Worm (Caenorhabditis elegans) whole organism, L2 larva: ENCODE results near the gene T08A9.13.

Experiments used
- C34F6.9 ChIP-seq: fragments of 150-350 bp; optimal IDR thresholded peaks from 2 replicates; lab custom pipeline; 2014; ENCODE audit warnings: missing biosample characterization, missing genetic modification characterization
- F13H6.1 ChIP-seq: sonication (generic microtip); optimal IDR thresholded peaks from 2 replicates; lab custom pipeline; 2016; ENCODE audit warnings: missing genetic modification characterization, missing compliant biosample characterization
- R02D3.7 ChIP-seq: fragments of 150-350 bp; optimal IDR thresholded peaks from 2 replicates; lab custom pipeline; 2014; ENCODE audit warnings: missing biosample characterization, missing genetic modification characterization
- Y55F3AM.14 ChIP-seq: fragments of 200-800 bp; sonication (Bioruptor generic); optimal IDR thresholded peaks from 2 replicates; lab custom pipeline; 2018; ENCODE audit warnings: mild to moderate bottlenecking, missing genetic modification characterization, missing compliant biosample characterization
- ZK546.5 ChIP-seq: sonication (generic microtip); optimal IDR thresholded peaks from 2 replicates; lab custom pipeline; 2017; ENCODE audit warnings: missing biosample characterization, missing genetic modification characterization
- alr-1 ChIP-seq: fragments of 150-350 bp; optimal IDR thresholded peaks from 2 replicates; lab custom pipeline; 2014; ENCODE audit warnings: missing biosample characterization, missing genetic modification characterization
- aly-2 ChIP-seq: fragments of 150-350 bp; optimal IDR thresholded peaks from 2 replicates; lab custom pipeline; 2014; ENCODE audit warnings: missing biosample characterization, missing genetic modification characterization
- ama-1 ChIP-seq: fragments of 150-350 bp; optimal IDR thresholded peaks from 2 replicates; lab custom pipeline; 2018; ENCODE audit warnings: inconsistent platforms
- blmp-1 ChIP-seq: sonication (generic microtip); optimal IDR thresholded peaks from 2 replicates; lab custom pipeline; 2017; ENCODE audit warnings: missing genetic modification characterization, mild to moderate bottlenecking, missing compliant biosample characterization, antibody characterized with exemption, moderate library complexity; ENCODE audit not compliant: insufficient read depth
- ceh-16 ChIP-seq: fragments of 150-350 bp; optimal IDR thresholded peaks from 2 replicates; lab custom pipeline; 2014; ENCODE audit warnings: missing biosample characterization, missing genetic modification characterization
- ceh-82 ChIP-seq: fragments of 150-350 bp; optimal IDR thresholded peaks from 2 replicates; lab custom pipeline; 2014; ENCODE audit warnings: missing biosample characterization, missing genetic modification characterization
- crh-2 ChIP-seq: sonication (generic microtip); optimal IDR thresholded peaks from 2 replicates; lab custom pipeline; 2017; ENCODE audit warnings: missing biosample characterization, missing genetic modification characterization
- dmd-4 ChIP-seq: sonication (generic microtip); optimal IDR thresholded peaks from 2 replicates; lab custom pipeline; 2017; ENCODE audit warnings: missing biosample characterization, missing genetic modification characterization
- egl-27 ChIP-seq: sonication (generic microtip); optimal IDR thresholded peaks from 3 replicates; lab custom pipeline; 2017; ENCODE audit warnings: missing biosample characterization, missing genetic modification reagents, missing genetic modification characterization
- elt-1 ChIP-seq: fragments of 150-350 bp; optimal IDR thresholded peaks from 2 replicates; lab custom pipeline; 2014; ENCODE audit warnings: missing biosample characterization, missing genetic modification characterization
- elt-3 ChIP-seq: sonication (generic microtip); optimal IDR thresholded peaks from 2 replicates; lab custom pipeline; 2017; ENCODE audit warnings: missing biosample characterization, missing genetic modification characterization
- fos-1 ChIP-seq: fragments of 150-350 bp; optimal IDR thresholded peaks from 2 replicates; lab custom pipeline; 2014; ENCODE audit warnings: missing biosample characterization, missing genetic modification characterization
- gmeb-1 ChIP-seq: fragments of 150-350 bp; optimal IDR thresholded peaks from 2 replicates; lab custom pipeline; 2014; ENCODE audit warnings: missing biosample characterization, missing genetic modification characterization
- lin-11 ChIP-seq: fragments of 150-350 bp; sonication (generic microtip); optimal IDR thresholded peaks from 2 replicates; lab custom pipeline; 2014; ENCODE audit warnings: missing biosample characterization, missing genetic modification characterization, inconsistent platforms, mixed read lengths
- lin-13 ChIP-seq: fragments of 150-350 bp; optimal IDR thresholded peaks from 2 replicates; lab custom pipeline; 2014; ENCODE audit warnings: missing biosample characterization, missing genetic modification reagents, missing genetic modification characterization
- lin-39 ChIP-seq: fragments of 150-350 bp; optimal IDR thresholded peaks from 2 replicates; lab custom pipeline; 2014; ENCODE audit warnings: missing biosample characterization, missing genetic modification reagents, missing genetic modification characterization
- lsy-2 ChIP-seq, 2 experiments: fragments of 150-350 bp in 1 of 2; sonication (generic microtip) in 1 of 2; optimal IDR thresholded peaks; 2 replicates each; lab custom pipeline; 2014 to 2017; ENCODE audit warnings: missing biosample characterization in 2 of 2, missing genetic modification characterization in 2 of 2
- mab-5 ChIP-seq: fragments of 150-350 bp; optimal IDR thresholded peaks from 2 replicates; lab custom pipeline; 2014; ENCODE audit warnings: missing biosample characterization, missing genetic modification characterization
- mbf-1 ChIP-seq: sonication (generic microtip); optimal IDR thresholded peaks from 2 replicates; lab custom pipeline; 2017; ENCODE audit warnings: missing biosample characterization, missing genetic modification characterization
- mdl-1 ChIP-seq, 2 experiments: fragments of 150-350 bp in 1 of 2; sonication (generic microtip) in 1 of 2; optimal IDR thresholded peaks; 2 replicates each; lab custom pipeline; 2017; ENCODE audit warnings: missing biosample characterization in 2 of 2, missing genetic modification characterization in 2 of 2
- nhr-10 ChIP-seq: sonication (generic microtip); optimal IDR thresholded peaks from 2 replicates; lab custom pipeline; 2017; ENCODE audit warnings: missing biosample characterization, missing genetic modification characterization
- nhr-11 ChIP-seq: fragments of 150-350 bp; optimal IDR thresholded peaks from 2 replicates; lab custom pipeline; 2014; ENCODE audit warnings: missing biosample characterization, missing genetic modification characterization
- nhr-12 ChIP-seq: fragments of 150-350 bp; optimal IDR thresholded peaks from 2 replicates; lab custom pipeline; 2014; ENCODE audit warnings: missing biosample characterization, missing genetic modification characterization
- nhr-129 ChIP-seq: fragments of 150-350 bp; optimal IDR thresholded peaks from 2 replicates; lab custom pipeline; 2014; ENCODE audit warnings: missing biosample characterization, missing genetic modification characterization
- nhr-21 ChIP-seq: fragments of 150-350 bp; optimal IDR thresholded peaks from 2 replicates; lab custom pipeline; 2014; ENCODE audit warnings: missing biosample characterization, missing genetic modification characterization
- nhr-23 ChIP-seq: fragments of 150-350 bp; optimal IDR thresholded peaks from 2 replicates; lab custom pipeline; 2014; ENCODE audit warnings: missing biosample characterization, missing genetic modification reagents, missing genetic modification characterization
- nhr-237 ChIP-seq: fragments of 150-350 bp; optimal IDR thresholded peaks from 2 replicates; lab custom pipeline; 2014; ENCODE audit warnings: missing biosample characterization, missing genetic modification characterization
- nhr-25 ChIP-seq: fragments of 150-350 bp; sonication (generic microtip); optimal IDR thresholded peaks from 3 replicates; lab custom pipeline; 2014; ENCODE audit warnings: missing biosample characterization, missing genetic modification characterization
- nhr-6 ChIP-seq: fragments of 150-350 bp; optimal IDR thresholded peaks from 2 replicates; lab custom pipeline; 2014; ENCODE audit warnings: missing biosample characterization, missing genetic modification characterization
- nhr-77 ChIP-seq: fragments of 150-350 bp; optimal IDR thresholded peaks from 2 replicates; lab custom pipeline; 2014; ENCODE audit warnings: missing biosample characterization, missing genetic modification characterization
- peb-1 ChIP-seq: fragments of 150-350 bp; optimal IDR thresholded peaks from 2 replicates; lab custom pipeline; 2014; ENCODE audit warnings: missing biosample characterization, missing genetic modification characterization
- sem-4 ChIP-seq: fragments of 150-350 bp; optimal IDR thresholded peaks from 2 replicates; lab custom pipeline; 2014; ENCODE audit warnings: missing biosample characterization, missing genetic modification reagents, missing genetic modification characterization
- skn-1 ChIP-seq: sonication (generic microtip); optimal IDR thresholded peaks from 2 replicates; lab custom pipeline; 2017; ENCODE audit warnings: missing biosample characterization, missing genetic modification characterization
- sma-3 ChIP-seq: sonication (generic microtip); optimal IDR thresholded peaks from 2 replicates; lab custom pipeline; 2016; ENCODE audit warnings: missing genetic modification reagents, missing genetic modification characterization, missing compliant biosample characterization
- sma-9 ChIP-seq, 2 experiments: fragments of 150-350 bp in 1 of 2; sonication (generic microtip) in 1 of 2; optimal IDR thresholded peaks; 2 replicates each; lab custom pipeline; 2014 to 2016; ENCODE audit warnings: missing genetic modification characterization in 2 of 2, mild to moderate bottlenecking in 1 of 2, missing biosample characterization in 1 of 2, missing compliant biosample characterization in 1 of 2, missing genetic modification reagents in 1 of 2, moderate library complexity in 1 of 2
- snpc-4 ChIP-seq: fragments of 150-350 bp; optimal IDR thresholded peaks from 2 replicates; lab custom pipeline; 2014; ENCODE audit warnings: missing biosample characterization, missing genetic modification characterization
- unc-39 ChIP-seq: fragments of 150-350 bp; optimal IDR thresholded peaks from 2 replicates; lab custom pipeline; 2014; ENCODE audit warnings: missing biosample characterization, missing genetic modification characterization
- unc-55 ChIP-seq: fragments of 150-350 bp; sonication (generic microtip); optimal IDR thresholded peaks from 3 replicates; lab custom pipeline; 2014; ENCODE audit warnings: missing biosample characterization, missing genetic modification reagents, missing genetic modification characterization
- unc-62 ChIP-seq: fragments of 150-350 bp; optimal IDR thresholded peaks from 2 replicates; lab custom pipeline; 2014; ENCODE audit warnings: missing biosample characterization, missing genetic modification reagents, missing genetic modification characterization
- zag-1 ChIP-seq: fragments of 150-350 bp; optimal IDR thresholded peaks from 2 replicates; lab custom pipeline; 2014; ENCODE audit warnings: missing biosample characterization, missing genetic modification characterization
- ztf-1 ChIP-seq: fragments of 200-800 bp; sonication (Bioruptor generic); conservative IDR thresholded peaks from 2 replicates; pipeline ENCODE4 v1.3.6; 2022; ENCODE audit warnings: missing genetic modification characterization, missing compliant biosample characterization
- ztf-11 ChIP-seq: sonication (generic microtip); optimal IDR thresholded peaks from 2 replicates; lab custom pipeline; 2017; ENCODE audit warnings: missing biosample characterization, missing genetic modification characterization
- ztf-4 ChIP-seq: fragments of 150-350 bp; optimal IDR thresholded peaks from 2 replicates; lab custom pipeline; 2014; ENCODE audit warnings: missing biosample characterization, missing genetic modification characterization

Gene T08A9.13

DNA sequence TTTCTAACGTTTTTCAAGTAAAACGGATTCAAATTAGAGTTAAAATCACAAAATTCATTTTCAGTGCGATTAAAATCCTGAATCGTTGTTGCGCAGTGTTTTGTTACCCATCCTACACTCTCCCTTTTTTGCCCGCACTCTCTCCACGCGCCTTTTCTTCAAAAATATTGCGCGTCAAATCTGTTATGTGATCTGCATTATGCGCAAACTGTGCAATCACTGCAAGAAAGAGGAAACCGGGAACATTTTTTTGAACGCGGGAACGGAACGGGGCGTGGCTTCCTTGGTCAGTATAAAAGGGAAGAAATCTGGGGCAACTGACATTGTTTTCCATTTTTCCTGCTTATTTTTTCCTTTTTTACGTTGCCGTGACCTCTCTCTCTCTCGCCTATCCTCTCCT, 18.2 kb upstream of the T08A9.13 start:
- peak in 1 of 2 experiments; percentile 5 for TF ChIP-seq lsy-2 (tag; optimal IDR thresholded peaks at IDR 0.05; lab: Kevin White, UChicago)
- TF ChIP-seq blmp-1 (tag; lab: Kevin White, UChicago): peak; percentile 10
- peak; percentile 22 for TF ChIP-seq lin-11
- peak; percentile 31 for TF ChIP-seq unc-55 (GFP tag; lab: Kevin White, UChicago)
- peak; percentile 0 for TF ChIP-seq nhr-129 (tag; lab: Kevin White, UChicago)
- TF ChIP-seq sem-4 (tag; lab: Kevin White, UChicago): no peak
- TF ChIP-seq crh-2 (tag; lab: Kevin White, UChicago): no peak
- peak; percentile 6 for TF ChIP-seq nhr-25
- TF ChIP-seq F13H6.1: no peak

DNA sequence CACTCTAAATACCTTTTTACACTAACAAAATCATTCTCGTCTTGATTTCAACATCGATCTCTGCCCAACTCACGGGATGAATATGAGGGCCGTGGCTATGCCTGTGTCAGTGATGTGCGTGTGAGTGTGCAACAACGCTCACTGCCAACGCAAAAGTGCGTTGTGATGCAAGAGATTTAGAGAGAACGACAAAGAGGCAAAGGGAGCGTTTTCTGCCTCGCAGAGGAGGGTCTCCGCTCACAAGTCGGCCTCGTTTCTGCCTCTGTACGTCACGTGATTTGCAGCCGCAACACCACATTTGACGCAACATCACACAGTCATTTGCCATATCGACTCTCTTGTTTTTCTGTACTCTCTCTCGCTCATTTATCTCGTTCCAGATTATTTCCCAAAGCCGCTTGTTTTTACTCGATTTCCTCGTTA, 12.1 kb upstream of the T08A9.13 start, which contains the start of gene epg-7:
Gene epg-7 (plus strand): TSS at position 413 of the 423 bp plus-strand sequence.
- TF ChIP-seq ceh-82 (tag; lab: Kevin White, UChicago) (peak; percentile 71), peb-1 (tag; lab: Kevin White, UChicago) (no peak), unc-62 (peak; percentile 70), lin-13 (GFP tag; lab: Kevin White, UChicago) (peak; percentile 93), nhr-6 (peak; percentile 87), sma-3 (GFP tag; lab: Kevin White, UChicago) (peak; percentile 94), ztf-11 (tag; lab: Kevin White, UChicago) (no peak), unc-39 (no peak), crh-2 (tag; lab: Kevin White, UChicago) (peak; percentile 97), lsy-2 (tag; optimal IDR thresholded peaks at IDR 0.05; lab: Kevin White, UChicago) (peak; percentile 79 to 93), zag-1 (tag; lab: Kevin White, UChicago) (peak; percentile 73), unc-55 (GFP tag; lab: Kevin White, UChicago) (peak; percentile 97), dmd-4 (tag; lab: Kevin White, UChicago) (peak; percentile 43), gmeb-1 (tag; lab: Kevin White, UChicago) (peak; percentile 83), fos-1 (peak; percentile 96), mbf-1 (tag; lab: Kevin White, UChicago) (no peak), F13H6.1 (peak; percentile 98), lin-11 (peak; percentile 96), ceh-16 (tag; lab: Kevin White, UChicago) (peak; percentile 76), nhr-12 (tag; lab: Kevin White, UChicago) (no peak), skn-1 (tag; lab: Kevin White, UChicago) (peak; percentile 77), nhr-77 (tag; lab: Kevin White, UChicago) (peak; percentile 67), aly-2 (tag; lab: Kevin White, UChicago) (no peak), ztf-1 (GFP tag; lab: Robert Waterston, UW) (no peak), elt-3 (tag; lab: Kevin White, UChicago) (no peak), mab-5 (tag; lab: Kevin White, UChicago) (peak; percentile 93), nhr-23 (tag; lab: Kevin White, UChicago) (no peak), egl-27 (tag; lab: Kevin White, UChicago) (peak; percentile 93), ztf-4 (peak; percentile 88), sma-9 (GFP tag; optimal IDR thresholded peaks at IDR 0.05; lab: Kevin White, UChicago) (peak; percentile 96), sma-9 (tag; optimal IDR thresholded peaks at IDR 0.05; lab: Kevin White, UChicago) (no peak), elt-1 (tag; lab: Kevin White, UChicago) (no peak), nhr-10 (tag; lab: Kevin White, UChicago) (peak; percentile 71), mdl-1 (tag; optimal IDR thresholded peaks at IDR 0.05; lab: Kevin White, UChicago) (peak; percentile 74 to 95), ama-1 (peak; percentile 77), nhr-25 (peak; percentile 96), sem-4 (tag; lab: Kevin White, UChicago) (peak; percentile 94), alr-1 (tag; lab: Kevin White, UChicago) (no peak), Y55F3AM.14 (GFP tag; lab: Kevin White, UChicago) (peak; percentile 84), nhr-237 (no peak), C34F6.9 (tag; lab: Kevin White, UChicago) (peak; percentile 99), ZK546.5 (tag; lab: Kevin White, UChicago) (no peak), blmp-1 (tag; lab: Kevin White, UChicago) (peak; percentile 58), snpc-4 (tag; lab: Kevin White, UChicago) (peak; percentile 79), lin-39 (tag; lab: Kevin White, UChicago) (peak; percentile 48), R02D3.7 (tag; lab: Kevin White, UChicago) (no peak), nhr-21 (tag; lab: Kevin White, UChicago) (peak; percentile 92), nhr-11 (no peak), nhr-129 (tag; lab: Kevin White, UChicago) (peak; percentile 98)
